Fruit fly (Drosophila melanogaster) Kc167 (cell line): ENCODE results near the gene CG9550.

Experiments
- Myc ChIP-seq: fragments of >200 bp; optimal IDR thresholded peaks from 2 replicates; lab custom pipeline; 2017; ENCODE audit warnings: missing external identifiers
- Sin3A ChIP-seq: fragments of >200 bp; optimal IDR thresholded peaks from 2 replicates; lab custom pipeline; 2018; ENCODE audit warnings: missing external identifiers
- h ChIP-seq: fragments of >200 bp; optimal IDR thresholded peaks from 3 replicates; lab custom pipeline; 2018; ENCODE audit warnings: missing external identifiers
- insv ChIP-seq: fragments of >200 bp; optimal IDR thresholded peaks from 3 replicates; lab custom pipeline; 2018; ENCODE audit warnings: missing external identifiers
- psq ChIP-seq: fragments of >200 bp; optimal IDR thresholded peaks from 2 replicates; lab custom pipeline; 2017; ENCODE audit warnings: missing external identifiers
- ttk ChIP-seq: sonication (Bioruptor generic); optimal IDR thresholded peaks from 2 replicates; lab custom pipeline; 2017; ENCODE audit warnings: missing external identifiers

CG9550 gene

dm6 chr2L:6480212-6480994 is 16.4 kb upstream of the CG9550 start, which contains the start of the genes Sec61alpha and Daxx:
Gene Sec61alpha, minus strand, starts transcription at chr2L:6480575.
Gene Daxx, plus strand, starts transcription at chr2L:6480929.
- no peak for TF ChIP-seq psq
- TF ChIP-seq Sin3A = no peak
- no peak for TF ChIP-seq insv (lab: Kevin White, UChicago)

- TF ChIP-seq h (lab: Kevin White, UChicago) (no peak), insv (lab: Kevin White, UChicago) (no peak), ttk (lab: Kevin White, UChicago) (no peak), Sin3A (no peak), psq (no peak), Myc (no peak)
Observed at dm6 chr2L:6481310-6481738, 15.5 kb upstream of the CG9550 start.

dm6 chr2L:6488676-6489140 is 8.1 kb upstream of the CG9550 start, which contains the start of the genes KFase and epsilonCOP:
Gene KFase, minus strand, starts transcription at chr2L:6488756.
Gene epsilonCOP, plus strand, starts transcription at chr2L:6489090.
- TF ChIP-seq ttk (lab: Kevin White, UChicago) = no peak
- no peak for TF ChIP-seq insv (lab: Kevin White, UChicago)
- no peak for TF ChIP-seq Sin3A
- TF ChIP-seq h (lab: Kevin White, UChicago) = no peak
- TF ChIP-seq Myc = no peak
- no peak for TF ChIP-seq psq

- TF ChIP-seq Sin3A (no peak), Myc (no peak), insv (lab: Kevin White, UChicago) (no peak), h (lab: Kevin White, UChicago) (no peak)
Observed at dm6 chr2L:6490783-6491249, 6.0 kb upstream of the CG9550 start, which contains the start of the genes Phf5a and CG31638. Gene Phf5a, minus strand, starts transcription at chr2L:6490843. Gene CG31638, plus strand, starts transcription at chr2L:6491061.

- TF ChIP-seq Myc (no peak), Sin3A (no peak), ttk (lab: Kevin White, UChicago) (no peak), h (lab: Kevin White, UChicago) (no peak), psq (no peak), insv (lab: Kevin White, UChicago) (no peak)
Observed at dm6 chr2L:6494405-6494816, 2.4 kb upstream of the CG9550 start, which contains the start of gene CG9547. Gene CG9547, minus strand, starts transcription at chr2L:6494532.

- TF ChIP-seq h (lab: Kevin White, UChicago) = no peak
- TF ChIP-seq Sin3A = no peak
- no peak for TF ChIP-seq psq
- no peak for TF ChIP-seq insv (lab: Kevin White, UChicago)
- TF ChIP-seq Myc = no peak
- TF ChIP-seq ttk (lab: Kevin White, UChicago) = no peak
Observed at dm6 chr2L:6498448-6498847, 1.6 kb downstream of the CG9550 start, which contains the start of gene CG31637. Gene CG31637, plus strand, starts transcription at chr2L:6498647.

dm6 chr2L:6500648-6501325 is 3.9 kb downstream of the CG9550 start:
- TF ChIP-seq Sin3A = no peak
- no peak for TF ChIP-seq psq
- TF ChIP-seq insv (lab: Kevin White, UChicago) = no peak
- no peak for TF ChIP-seq h (lab: Kevin White, UChicago)
- no peak for TF ChIP-seq ttk (lab: Kevin White, UChicago)
- TF ChIP-seq Myc = no peak

dm6 chr2L:6502887-6503723 is 6.3 kb downstream of the CG9550 start:
- TF ChIP-seq h (lab: Kevin White, UChicago) (no peak), Myc (no peak), psq (no peak), insv (lab: Kevin White, UChicago) (no peak), ttk (lab: Kevin White, UChicago) (no peak), Sin3A (no peak)

dm6 chr2L:6503724-6504037 is 6.8 kb downstream of the CG9550 start:
- TF ChIP-seq Myc (no peak), insv (lab: Kevin White, UChicago) (no peak), psq (no peak), ttk (lab: Kevin White, UChicago) (no peak), Sin3A (no peak), h (lab: Kevin White, UChicago) (no peak)

- TF ChIP-seq Sin3A (no peak), ttk (lab: Kevin White, UChicago) (no peak), psq (no peak), Myc (no peak)
Observed at dm6 chr2L:6508666-6509065, 11.8 kb downstream of the CG9550 start.

dm6 chr2L:6513948-6514347 is 17.1 kb downstream of the CG9550 start:
- TF ChIP-seq Myc (no peak), h (lab: Kevin White, UChicago) (no peak), ttk (lab: Kevin White, UChicago) (no peak), insv (lab: Kevin White, UChicago) (no peak), psq (no peak), Sin3A (no peak)

dm6 chr2L:6526996-6527395 is 30.1 kb downstream of the CG9550 start:
- no peak for TF ChIP-seq ttk (lab: Kevin White, UChicago)
- no peak for TF ChIP-seq Myc
- TF ChIP-seq insv (lab: Kevin White, UChicago) = no peak
- no peak for TF ChIP-seq psq
- TF ChIP-seq Sin3A = no peak
- TF ChIP-seq h (lab: Kevin White, UChicago) = no peak
